Worm (Caenorhabditis elegans) whole organism, young adult: ENCODE results near the gene sec-22.
A peak's percentile ranks its signal among the peaks of the same experiment; 100 is the strongest.

Experiments used
- B0035.1 ChIP-seq: sonication (generic microtip); optimal IDR thresholded peaks from 2 replicates; lab custom pipeline; 2016; ENCODE audit warnings: missing genetic modification characterization, mild to moderate bottlenecking, missing compliant biosample characterization, missing genotype, missing genetic modification reagents
- B0261.1 ChIP-seq: sonication (generic microtip); optimal IDR thresholded peaks from 2 replicates; lab custom pipeline; 2016; ENCODE audit warnings: mild to moderate bottlenecking, missing genetic modification characterization, moderate library complexity, missing compliant biosample characterization
- F10E7.11 ChIP-seq: sonication (generic microtip); optimal IDR thresholded peaks from 2 replicates; lab custom pipeline; 2017; ENCODE audit warnings: mild to moderate bottlenecking, missing genetic modification characterization, moderate library complexity, missing compliant biosample characterization
- F37B4.10 ChIP-seq: fragments of 200-800 bp; sonication (Bioruptor generic); IDR thresholded peaks from 2 replicates; pipeline ENCODE4 v1.3.6; 2022; ENCODE audit warnings: missing genetic modification characterization, missing compliant biosample characterization
- F39B2.1 ChIP-seq: fragments of 200-800 bp; sonication (Bioruptor generic); IDR thresholded peaks from 2 replicates; pipeline ENCODE4 v1.3.6; 2022; ENCODE audit warnings: missing genetic modification reagents, missing genetic modification characterization, missing compliant biosample characterization
- F49E8.2 ChIP-seq: sonication (generic microtip); optimal IDR thresholded peaks from 3 replicates; lab custom pipeline; 2017; ENCODE audit warnings: missing genetic modification characterization, mild to moderate bottlenecking, missing compliant biosample characterization, antibody characterized with exemption, moderate library complexity; ENCODE audit not compliant: insufficient read depth
- F57C9.4 ChIP-seq: sonication (generic microtip); optimal IDR thresholded peaks from 2 replicates; lab custom pipeline; 2017; ENCODE audit warnings: mild to moderate bottlenecking, missing genetic modification characterization, missing compliant biosample characterization
- K12H6.12 ChIP-seq: fragments of 200-800 bp; sonication (Bioruptor generic); optimal IDR thresholded peaks from 2 replicates; lab custom pipeline; 2018; ENCODE audit warnings: mild to moderate bottlenecking, missing genetic modification characterization, missing compliant biosample characterization
- T26A5.8 ChIP-seq: sonication (generic microtip); optimal IDR thresholded peaks from 2 replicates; lab custom pipeline; 2016; ENCODE audit warnings: missing genetic modification characterization, missing compliant biosample characterization
- Y53G8AR.9 ChIP-seq: fragments of 200-800 bp; sonication (Bioruptor generic); conservative IDR thresholded peaks from 2 replicates; pipeline ENCODE4 v1.3.6; 2022; ENCODE audit warnings: missing genetic modification reagents, missing genetic modification characterization, missing compliant biosample characterization
- Y67H2A.10 ChIP-seq: fragments of 200-800 bp; sonication (Bioruptor generic); conservative IDR thresholded peaks from 2 replicates; pipeline ENCODE4 v1.3.6; 2022; ENCODE audit warnings: missing genetic modification reagents, missing genetic modification characterization, missing compliant biosample characterization
- Y79H2A.3 ChIP-seq: fragments of 200-800 bp; sonication (Bioruptor generic); conservative IDR thresholded peaks from 2 replicates; pipeline ENCODE4 v1.3.6; 2022; ENCODE audit warnings: missing genetic modification reagents, missing genetic modification characterization, missing compliant biosample characterization
- akir-1 ChIP-seq: fragments of 200-800 bp; sonication (Bioruptor generic); optimal IDR thresholded peaks from 2 replicates; lab custom pipeline; 2018; ENCODE audit warnings: mild to moderate bottlenecking, missing genetic modification characterization, moderate library complexity, missing compliant biosample characterization
- aptf-3 ChIP-seq: fragments of 200-800 bp; sonication (Bioruptor generic); IDR thresholded peaks from 2 replicates; pipeline ENCODE4 v1.3.6; 2022; ENCODE audit warnings: missing genetic modification characterization, missing compliant biosample characterization
- athp-1 ChIP-seq: sonication (generic microtip); optimal IDR thresholded peaks from 2 replicates; lab custom pipeline; 2017; ENCODE audit warnings: mild to moderate bottlenecking, missing genetic modification characterization, missing compliant biosample characterization
- attf-3 ChIP-seq: fragments of 200-800 bp; sonication (Bioruptor generic); conservative IDR thresholded peaks from 2 replicates; pipeline ENCODE4 v1.3.6; 2022; ENCODE audit warnings: missing genetic modification reagents, missing genetic modification characterization, missing compliant biosample characterization
- attf-5 ChIP-seq: fragments of 200-800 bp; sonication (Bioruptor generic); optimal IDR thresholded peaks from 2 replicates; lab custom pipeline; 2018; ENCODE audit warnings: mild to moderate bottlenecking, missing genetic modification characterization, missing compliant biosample characterization
- attf-6 ChIP-seq: fragments of 200-800 bp; sonication (Bioruptor generic); IDR thresholded peaks from 2 replicates; pipeline ENCODE4 v1.3.6; 2022; ENCODE audit warnings: missing genetic modification reagents, missing genetic modification characterization, missing compliant biosample characterization
- bed-1 ChIP-seq: fragments of 200-800 bp; sonication (Bioruptor generic); IDR thresholded peaks from 2 replicates; pipeline ENCODE4 v1.3.6; 2022; ENCODE audit warnings: missing genetic modification reagents, missing genetic modification characterization, missing compliant biosample characterization
- ccch-3 ChIP-seq: fragments of 200-800 bp; sonication (Bioruptor generic); optimal IDR thresholded peaks from 2 replicates; lab custom pipeline; 2018; ENCODE audit warnings: mild to moderate bottlenecking, missing genetic modification characterization, missing compliant biosample characterization
- cebp-1 ChIP-seq, 2 experiments: fragments of 200-800 bp in 1 of 2; sonication (Bioruptor generic) in 1 of 2; sonication (generic microtip) in 1 of 2; IDR thresholded peaks in 1 of 2; optimal IDR thresholded peaks in 1 of 2; 2 replicates each; pipeline versions ENCODE4 v1.3.6 to Lab custom; 2017 to 2022; ENCODE audit warnings: missing compliant biosample characterization in 2 of 2, missing genetic modification characterization in 2 of 2, mild to moderate bottlenecking in 1 of 2, missing genetic modification reagents in 1 of 2, moderate library complexity in 1 of 2
- cebp-2 ChIP-seq: fragments of 200-800 bp; sonication (Bioruptor generic); IDR thresholded peaks from 2 replicates; pipeline ENCODE4 v1.3.6; 2022; ENCODE audit warnings: missing genetic modification characterization, missing compliant biosample characterization
- ceh-100 ChIP-seq: fragments of 200-800 bp; sonication (Bioruptor generic); IDR thresholded peaks from 2 replicates; pipeline ENCODE4 v1.3.6; 2022; ENCODE audit warnings: missing genetic modification reagents, missing genetic modification characterization, missing compliant biosample characterization
- ceh-58 ChIP-seq: fragments of 200-800 bp; sonication (Bioruptor generic); IDR thresholded peaks from 2 replicates; pipeline ENCODE4 v1.3.6; 2022; ENCODE audit warnings: missing genetic modification characterization, missing compliant biosample characterization
- dox-1 ChIP-seq: fragments of 200-800 bp; sonication (Bioruptor generic); IDR thresholded peaks from 2 replicates; pipeline ENCODE4 v1.3.6; 2022; ENCODE audit warnings: missing genetic modification reagents, missing genetic modification characterization, missing compliant biosample characterization
- efl-1 ChIP-seq: fragments of 150-350 bp; optimal IDR thresholded peaks from 2 replicates; lab custom pipeline; 2014; ENCODE audit warnings: missing biosample characterization, missing genetic modification reagents, missing genetic modification characterization
- gei-17 ChIP-seq: fragments of 200-800 bp; sonication (Bioruptor generic); optimal IDR thresholded peaks from 2 replicates; lab custom pipeline; 2018; ENCODE audit warnings: mild to moderate bottlenecking, missing genetic modification characterization, missing compliant biosample characterization
- hlh-12 ChIP-seq: sonication (generic microtip); optimal IDR thresholded peaks from 2 replicates; lab custom pipeline; 2016; ENCODE audit warnings: missing genetic modification characterization, missing compliant biosample characterization
- let-607 ChIP-seq, 2 experiments: fragments of 200-800 bp in 1 of 2; sonication (Bioruptor generic) in 1 of 2; sonication (generic microtip) in 1 of 2; optimal IDR thresholded peaks; 2 replicates each; lab custom pipeline; 2016 to 2018; ENCODE audit warnings: mild to moderate bottlenecking in 2 of 2, missing compliant biosample characterization in 2 of 2, missing genetic modification characterization in 2 of 2, moderate library complexity in 2 of 2, missing genotype in 1 of 2
- lin-40 ChIP-seq: sonication (generic microtip); optimal IDR thresholded peaks from 2 replicates; lab custom pipeline; 2016; ENCODE audit warnings: missing genetic modification characterization, mild to moderate bottlenecking, missing compliant biosample characterization, missing genotype, missing genetic modification reagents
- lsl-1 ChIP-seq: fragments of 200-800 bp; sonication (Bioruptor generic); optimal IDR thresholded peaks from 2 replicates; lab custom pipeline; 2018; ENCODE audit warnings: mild to moderate bottlenecking, missing genetic modification characterization, moderate library complexity, missing compliant biosample characterization
- nfya-2 ChIP-seq: fragments of 200-800 bp; sonication (Bioruptor generic); IDR thresholded peaks from 2 replicates; pipeline ENCODE4 v1.3.6; 2022; ENCODE audit warnings: missing genetic modification reagents, missing genetic modification characterization, missing compliant biosample characterization
- nhr-179 ChIP-seq: sonication (generic microtip); optimal IDR thresholded peaks from 2 replicates; lab custom pipeline; 2016; ENCODE audit warnings: mild to moderate bottlenecking, missing genetic modification characterization, missing compliant biosample characterization
- nhr-27 ChIP-seq: fragments of 200-800 bp; sonication (Bioruptor generic); optimal IDR thresholded peaks from 2 replicates; lab custom pipeline; 2018; ENCODE audit warnings: mild to moderate bottlenecking, missing genetic modification characterization, moderate library complexity, missing compliant biosample characterization
- nhr-80 ChIP-seq: sonication (generic microtip); optimal IDR thresholded peaks from 2 replicates; lab custom pipeline; 2016; ENCODE audit warnings: missing genetic modification characterization, missing compliant biosample characterization
- nhr-90 ChIP-seq: sonication (generic microtip); optimal IDR thresholded peaks from 2 replicates; lab custom pipeline; 2016; ENCODE audit warnings: missing genotype, mild to moderate bottlenecking, missing genetic modification characterization, missing compliant biosample characterization
- sdz-38 ChIP-seq: sonication (generic microtip); optimal IDR thresholded peaks from 2 replicates; lab custom pipeline; 2016; ENCODE audit warnings: missing genotype, missing genetic modification characterization, missing compliant biosample characterization
- tbp1 ChIP-seq: fragments of 200-800 bp; sonication (Bioruptor generic); optimal IDR thresholded peaks from 2 replicates; lab custom pipeline; 2018; ENCODE audit warnings: mild to moderate bottlenecking, missing genetic modification characterization, missing compliant biosample characterization
- zfh-2 ChIP-seq: fragments of 200-800 bp; sonication (Bioruptor generic); conservative IDR thresholded peaks from 2 replicates; pipeline ENCODE4 v1.3.6; 2022; ENCODE audit warnings: missing genetic modification reagents, missing genetic modification characterization, missing compliant biosample characterization
- ztf-25 ChIP-seq: fragments of 200-800 bp; sonication (Bioruptor generic); IDR thresholded peaks from 2 replicates; pipeline ENCODE4 v1.3.6; 2022; ENCODE audit warnings: missing genetic modification reagents, missing genetic modification characterization, missing compliant biosample characterization
- ztf-26 ChIP-seq: sonication (generic microtip); optimal IDR thresholded peaks from 2 replicates; lab custom pipeline; 2017; ENCODE audit warnings: missing genetic modification characterization, missing compliant biosample characterization
- ztf-28 ChIP-seq: fragments of 200-800 bp; sonication (Bioruptor generic); IDR thresholded peaks from 2 replicates; pipeline ENCODE4 v1.3.6; 2022; ENCODE audit warnings: missing genetic modification reagents, missing genetic modification characterization, missing compliant biosample characterization
- ztf-3 ChIP-seq: fragments of 200-800 bp; sonication (Bioruptor generic); optimal IDR thresholded peaks from 2 replicates; lab custom pipeline; 2018; ENCODE audit warnings: mild to moderate bottlenecking, missing genetic modification characterization, missing compliant biosample characterization

sec-22 gene

ce11 chrX:1010627-1011452, 24.5 kb upstream of the sec-22 start (continued):
- no peak for TF ChIP-seq F10E7.11 (tag; lab: Kevin White, UChicago)
- no peak for TF ChIP-seq bed-1 (GFP tag; lab: Robert Waterston, UW)
- no peak for TF ChIP-seq attf-6 (GFP tag; lab: Robert Waterston, UW)
- TF ChIP-seq F37B4.10 (GFP tag; lab: Robert Waterston, UW) = 0 out of 2 replicates have a peak, but pooled peaks have one; percentile 34
- no peak for TF ChIP-seq aptf-3 (GFP tag; lab: Robert Waterston, UW)
- TF ChIP-seq F39B2.1 (GFP tag; lab: Robert Waterston, UW) = no peak
- TF ChIP-seq dox-1 (GFP tag; lab: Robert Waterston, UW) = peak; percentile 13
- TF ChIP-seq lin-40 (tag; lab: Kevin White, UChicago) = peak; percentile 55
- TF ChIP-seq tbp1 = peak; percentile 62
- peak; percentile 29 for TF ChIP-seq F57C9.4 (tag; lab: Kevin White, UChicago)
- peak; percentile 16; the same call in 1 of the 2 replicates for TF ChIP-seq cebp-1 (GFP tag; IDR thresholded peaks at IDR 0.05; lab: Robert Waterston, UW)
- peak; percentile 46 for TF ChIP-seq cebp-1 (tag; optimal IDR thresholded peaks at IDR 0.05; lab: Kevin White, UChicago)
- TF ChIP-seq T26A5.8 (tag; lab: Kevin White, UChicago) = no peak
- no peak for TF ChIP-seq ceh-100
- TF ChIP-seq attf-5 (GFP tag; lab: Kevin White, UChicago) = no peak
- no peak for TF ChIP-seq akir-1
- TF ChIP-seq ztf-25 (GFP tag; lab: Robert Waterston, UW) = 0 out of 2 replicates have a peak, but pooled peaks have one; percentile 17
- peak; percentile 2 for TF ChIP-seq B0035.1 (tag; lab: Kevin White, UChicago)
- 0 out of 2 replicates have a peak, but pooled peaks have one; percentile 9 for TF ChIP-seq Y67H2A.10 (GFP tag; lab: Robert Waterston, UW)
- no peak for TF ChIP-seq F49E8.2 (tag; lab: Kevin White, UChicago)
- TF ChIP-seq athp-1 (tag; lab: Kevin White, UChicago) = no peak
- no peak for TF ChIP-seq nhr-179 (tag; lab: Kevin White, UChicago)
- no peak for TF ChIP-seq efl-1 (GFP tag; lab: Kevin White, UChicago)
- TF ChIP-seq Y53G8AR.9 = peak; percentile 65; the same call in 1 of the 2 replicates
- TF ChIP-seq nhr-27 (tag; lab: Kevin White, UChicago) = peak; percentile 50
- no peak for TF ChIP-seq hlh-12
- TF ChIP-seq lsl-1 (GFP tag; lab: Kevin White, UChicago) = no peak
- no peak for TF ChIP-seq attf-3
- no peak for TF ChIP-seq ccch-3 (GFP tag; lab: Kevin White, UChicago)
- TF ChIP-seq cebp-2 (GFP tag; lab: Robert Waterston, UW) = no peak
- TF ChIP-seq nfya-2 = no peak
- TF ChIP-seq B0261.1 = peak; percentile 23
- peak; percentile 64 for TF ChIP-seq ztf-26 (tag; lab: Kevin White, UChicago)
- TF ChIP-seq nhr-80 (tag; lab: Kevin White, UChicago) = peak; percentile 87
- TF ChIP-seq gei-17 (GFP tag; lab: Kevin White, UChicago) = peak; percentile 45
- peak; percentile 27 for TF ChIP-seq nhr-90 (tag; lab: Kevin White, UChicago)
- TF ChIP-seq K12H6.12 = peak; percentile 13
- peak in 1 of 2 experiments; percentile 60 for TF ChIP-seq let-607 (tag; optimal IDR thresholded peaks at IDR 0.05; lab: Kevin White, UChicago)
- TF ChIP-seq Y79H2A.3 (GFP tag; lab: Robert Waterston, UW) = no peak
- TF ChIP-seq ceh-58 (GFP tag; lab: Robert Waterston, UW) = no peak
- TF ChIP-seq ztf-3 (GFP tag; lab: Kevin White, UChicago) = no peak
- no peak for TF ChIP-seq sdz-38 (tag; lab: Kevin White, UChicago)
- peak; percentile 63 for TF ChIP-seq zfh-2 (GFP tag; lab: Robert Waterston, UW)
- no peak for TF ChIP-seq ztf-28 (GFP tag; lab: Robert Waterston, UW)
